Fruit fly (Drosophila melanogaster) whole organism, adult: ENCODE results near the gene Dhfr.

Source experiments
- CG11617 ChIP-seq: fragments of 200-800 bp; sonication (Bioruptor generic); optimal IDR thresholded peaks from 2 replicates; lab custom pipeline; 2017; ENCODE audit warnings: mild to moderate bottlenecking, missing biosample characterization, missing genetic modification reagents, missing genetic modification characterization
- CG12768 ChIP-seq: fragments of 200-800 bp; sonication (Bioruptor generic); optimal IDR thresholded peaks from 2 replicates; lab custom pipeline; 2017; ENCODE audit warnings: missing biosample characterization, missing genetic modification characterization, mild to moderate bottlenecking, moderate library complexity, missing genetic modification reagents
- CG14711 ChIP-seq: fragments of 200-800 bp; sonication (Bioruptor generic); optimal IDR thresholded peaks from 2 replicates; lab custom pipeline; 2018; ENCODE audit warnings: missing biosample characterization, mild to moderate bottlenecking, missing genetic modification characterization, moderate library complexity
- CG1620 ChIP-seq: fragments of 200-800 bp; sonication (Bioruptor generic); optimal IDR thresholded peaks from 2 replicates; lab custom pipeline; 2016; ENCODE audit warnings: missing biosample characterization, missing genetic modification characterization
- CG33017 ChIP-seq: fragments of 200-800 bp; sonication (Bioruptor generic); optimal IDR thresholded peaks from 2 replicates; lab custom pipeline; 2018; ENCODE audit warnings: missing biosample characterization, mild to moderate bottlenecking, missing genetic modification characterization, moderate library complexity
- CG5204 ChIP-seq: fragments of 200-800 bp; sonication (Bioruptor generic); optimal IDR thresholded peaks from 2 replicates; lab custom pipeline; 2016; ENCODE audit warnings: missing biosample characterization, missing genetic modification characterization
- CG7045 ChIP-seq: fragments of 200-800 bp; sonication (Bioruptor generic); optimal IDR thresholded peaks from 2 replicates; lab custom pipeline; 2017; ENCODE audit warnings: missing biosample characterization, mild to moderate bottlenecking, missing genetic modification characterization
- CG7101 ChIP-seq: fragments of 200-800 bp; sonication (Bioruptor generic); optimal IDR thresholded peaks from 2 replicates; lab custom pipeline; 2018; ENCODE audit warnings: missing biosample characterization, mild to moderate bottlenecking, missing genetic modification characterization, moderate library complexity
- Clk ChIP-seq: fragments of 200-800 bp; sonication (Bioruptor generic); optimal IDR thresholded peaks from 2 replicates; lab custom pipeline; 2017; ENCODE audit warnings: missing biosample characterization, missing genetic modification characterization
- Crg-1 ChIP-seq: fragments of 200-800 bp; sonication (Bioruptor generic); optimal IDR thresholded peaks from 2 replicates; lab custom pipeline; 2016; ENCODE audit warnings: missing biosample characterization, missing genetic modification characterization
- Hr96 ChIP-seq: fragments of 200-800 bp; sonication (Bioruptor generic); optimal IDR thresholded peaks from 2 replicates; lab custom pipeline; 2016; ENCODE audit warnings: missing biosample characterization, missing genetic modification characterization
- Mnt ChIP-seq: fragments of 200-800 bp; sonication (Bioruptor generic); optimal IDR thresholded peaks from 2 replicates; lab custom pipeline; 2016; ENCODE audit warnings: missing biosample characterization, mild to moderate bottlenecking, missing genetic modification characterization
- bab1 ChIP-seq: fragments of 200-800 bp; sonication (Bioruptor generic); optimal IDR thresholded peaks from 3 replicates; lab custom pipeline; 2019; ENCODE audit warnings: missing biosample characterization, mild to moderate bottlenecking, missing genetic modification characterization, moderate library complexity
- cic ChIP-seq: fragments of 200-800 bp; sonication (Bioruptor generic); optimal IDR thresholded peaks from 2 replicates; lab custom pipeline; 2017; ENCODE audit warnings: missing biosample characterization, mild to moderate bottlenecking, missing genetic modification characterization, moderate library complexity
- cnc ChIP-seq, 2 experiments: fragments of >200 bp; optimal IDR thresholded peaks; 2 replicates each; lab custom pipeline; 2017
- kay ChIP-seq: fragments of 200-800 bp; sonication (Bioruptor generic); peaks from one replicate; lab custom pipeline; 2016; ENCODE audit warnings: missing biosample characterization, missing genetic modification characterization, borderline replicate concordance
- ovo ChIP-seq: fragments of 200-800 bp; sonication (Bioruptor generic); optimal IDR thresholded peaks from 2 replicates; lab custom pipeline; 2016; ENCODE audit warnings: missing biosample characterization, missing genetic modification characterization
- pad ChIP-seq: fragments of 200-800 bp; sonication (Bioruptor generic); optimal IDR thresholded peaks from 3 replicates; lab custom pipeline; 2017; ENCODE audit warnings: missing biosample characterization, missing genetic modification characterization, mild to moderate bottlenecking, moderate library complexity, missing genetic modification reagents
- tj ChIP-seq: fragments of 200-800 bp; sonication (Bioruptor generic); optimal IDR thresholded peaks from 3 replicates; lab custom pipeline; 2017; ENCODE audit warnings: missing biosample characterization, mild to moderate bottlenecking, missing genetic modification characterization, moderate library complexity
- toe ChIP-seq: fragments of 200-800 bp; sonication (Bioruptor generic); optimal IDR thresholded peaks from 2 replicates; lab custom pipeline; 2016; ENCODE audit warnings: missing biosample characterization, missing genetic modification characterization

Dhfr gene

DNA sequence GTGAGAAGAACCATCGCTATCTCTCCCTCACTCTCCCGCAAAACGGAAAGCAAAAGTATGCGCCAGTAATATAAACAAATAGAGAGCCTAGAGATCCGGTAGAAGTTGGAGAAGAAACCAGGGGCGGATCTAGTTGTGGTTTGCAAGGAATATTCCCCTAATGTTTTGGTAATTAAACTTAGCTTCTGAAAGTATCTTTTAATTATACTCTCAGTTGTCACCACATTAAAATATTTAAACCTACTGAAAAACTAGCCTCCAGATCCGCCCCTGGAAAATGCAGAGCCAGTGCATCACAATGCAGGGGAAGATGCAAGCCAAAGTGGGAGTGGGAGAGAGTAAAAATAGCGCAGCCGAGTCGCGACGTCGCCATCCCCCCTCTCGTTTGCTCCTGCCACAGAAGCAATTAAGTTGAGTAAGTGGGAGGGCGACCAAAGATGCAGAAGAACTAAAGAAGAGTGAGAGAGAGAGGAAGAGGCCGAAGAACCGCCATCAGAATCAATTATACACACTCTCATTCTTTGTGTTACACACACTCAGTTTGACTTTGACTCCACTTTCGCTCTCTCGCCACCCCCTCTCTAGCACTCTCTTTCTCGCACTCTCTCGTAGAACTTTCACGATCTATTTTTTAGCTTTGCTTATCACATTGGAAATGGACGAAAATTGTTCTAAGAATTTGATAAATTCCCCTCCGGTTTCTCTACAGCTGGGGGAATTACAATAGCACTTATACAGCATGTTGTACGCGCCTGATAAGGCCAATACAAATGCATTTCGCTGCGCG, 31.6 kb upstream of the Dhfr start:
- TF ChIP-seq CG33017 (tag; lab: Kevin White, UChicago) (peak; percentile 96), Mnt (GFP tag; lab: Kevin White, UChicago) (peak; percentile 74), CG14711 (tag; lab: Kevin White, UChicago) (peak; percentile 93), toe (peak; percentile 90), CG11617 (GFP tag; lab: Kevin White, UChicago) (peak; percentile 83), ovo (GFP tag; lab: Kevin White, UChicago) (peak; percentile 41), Clk (GFP tag; lab: Kevin White, UChicago) (peak; percentile 91), CG12768 (GFP tag; lab: Kevin White, UChicago) (peak; percentile 90), CG7045 (GFP tag; lab: Kevin White, UChicago) (peak; percentile 92), tj (GFP tag; lab: Kevin White, UChicago) (no peak), pad (GFP tag; lab: Kevin White, UChicago) (peak; percentile 98), CG1620 (GFP tag; lab: Kevin White, UChicago) (peak; percentile 92), CG7101 (tag; lab: Kevin White, UChicago) (peak; percentile 97), Crg-1 (GFP tag; lab: Kevin White, UChicago) (peak; percentile 86), CG5204 (GFP tag; lab: Kevin White, UChicago) (peak; percentile 92), cnc (optimal IDR thresholded peaks at IDR 0.05; lab: Kevin White, UChicago) (no peak), kay (GFP tag; lab: Kevin White, UChicago) (peak; percentile 95), bab1 (GFP tag; lab: Kevin White, UChicago) (peak; percentile 94), cic (GFP tag; lab: Kevin White, UChicago) (peak; percentile 66), Hr96 (GFP tag; lab: Kevin White, UChicago) (peak; percentile 88)

DNA sequence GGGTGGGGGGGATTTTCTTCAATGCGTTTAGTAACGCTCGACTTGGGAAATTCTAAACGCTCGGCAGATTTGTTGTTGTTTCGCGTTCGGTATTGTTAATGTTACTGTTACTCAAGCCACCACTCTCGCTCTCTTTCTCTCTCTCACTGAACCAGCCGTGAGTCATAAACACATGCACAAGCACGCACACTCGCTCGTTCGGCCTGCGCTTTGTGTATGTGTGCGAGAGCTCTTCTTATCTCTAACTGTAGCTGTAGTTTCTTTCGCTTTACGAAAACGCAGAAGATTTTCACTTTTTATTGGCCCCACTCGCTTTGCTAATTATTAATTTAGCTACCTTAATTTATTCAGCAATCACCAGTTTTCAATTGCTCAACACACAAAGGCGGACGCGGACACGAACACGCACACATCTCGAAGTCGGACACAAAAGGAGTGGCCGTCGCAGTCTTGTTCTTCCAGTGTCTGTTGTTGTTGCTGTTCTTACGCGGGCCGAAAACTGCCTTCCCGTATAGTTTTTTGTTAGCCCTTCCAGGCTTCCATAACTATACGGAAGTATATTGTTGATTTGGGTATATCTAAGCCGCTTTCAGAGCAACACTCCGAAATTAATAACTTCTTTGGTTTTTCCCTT, 27.9 kb upstream of the Dhfr start:
- no peak for TF ChIP-seq cnc (optimal IDR thresholded peaks at IDR 0.05; lab: Kevin White, UChicago)
- peak; percentile 41 for TF ChIP-seq cic (GFP tag; lab: Kevin White, UChicago)
- TF ChIP-seq ovo (GFP tag; lab: Kevin White, UChicago), result peak; percentile 47
- peak; percentile 32 for TF ChIP-seq Mnt (GFP tag; lab: Kevin White, UChicago)
- TF ChIP-seq tj (GFP tag; lab: Kevin White, UChicago), result no peak
- no peak for TF ChIP-seq Hr96 (GFP tag; lab: Kevin White, UChicago)
- TF ChIP-seq CG5204 (GFP tag; lab: Kevin White, UChicago), result no peak
- TF ChIP-seq bab1 (GFP tag; lab: Kevin White, UChicago), result no peak
- TF ChIP-seq CG12768 (GFP tag; lab: Kevin White, UChicago), result peak; percentile 4
- no peak for TF ChIP-seq CG11617 (GFP tag; lab: Kevin White, UChicago)
- TF ChIP-seq CG14711 (tag; lab: Kevin White, UChicago), result no peak
- TF ChIP-seq Clk (GFP tag; lab: Kevin White, UChicago), result no peak
- TF ChIP-seq kay (GFP tag; lab: Kevin White, UChicago), result peak; percentile 99
- peak; percentile 52 for TF ChIP-seq pad (GFP tag; lab: Kevin White, UChicago)
- no peak for TF ChIP-seq CG7101 (tag; lab: Kevin White, UChicago)
- no peak for TF ChIP-seq toe
- TF ChIP-seq Crg-1 (GFP tag; lab: Kevin White, UChicago), result no peak
- TF ChIP-seq CG7045 (GFP tag; lab: Kevin White, UChicago), result no peak
- no peak for TF ChIP-seq CG1620 (GFP tag; lab: Kevin White, UChicago)
- no peak for TF ChIP-seq CG33017 (tag; lab: Kevin White, UChicago)

DNA sequence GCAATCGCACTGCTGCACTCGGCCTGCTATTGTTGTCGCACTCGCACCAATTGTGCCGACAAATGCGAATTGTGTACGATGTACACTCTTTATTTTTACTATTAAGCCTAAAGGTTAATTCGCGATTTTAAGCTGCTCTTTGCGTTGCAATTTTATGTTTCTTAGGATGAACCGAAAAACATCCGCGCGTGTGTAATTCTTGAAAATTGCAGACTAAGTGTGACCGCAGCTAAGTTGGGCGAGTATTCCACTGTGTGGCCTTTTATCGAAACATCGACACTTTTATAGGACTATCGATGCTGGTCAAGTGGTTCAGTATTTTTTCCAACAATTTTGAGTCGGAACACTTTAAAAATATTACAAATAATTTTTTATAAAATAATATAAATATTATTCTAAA, 27.4 kb upstream of the Dhfr start, which contains the start of gene Pak3:
Pak3 (minus strand) TSS at position 225 of the 400 bp plus-strand sequence.
- peak; percentile 9 for TF ChIP-seq CG1620 (GFP tag; lab: Kevin White, UChicago)
- peak; percentile 18 for TF ChIP-seq CG14711 (tag; lab: Kevin White, UChicago)
- no peak for TF ChIP-seq Crg-1 (GFP tag; lab: Kevin White, UChicago)
- TF ChIP-seq pad (GFP tag; lab: Kevin White, UChicago), result no peak
- no peak for TF ChIP-seq CG12768 (GFP tag; lab: Kevin White, UChicago)
- no peak for TF ChIP-seq Mnt (GFP tag; lab: Kevin White, UChicago)
- TF ChIP-seq bab1 (GFP tag; lab: Kevin White, UChicago), result peak; percentile 66
- TF ChIP-seq toe, result no peak
- no peak for TF ChIP-seq cnc (optimal IDR thresholded peaks at IDR 0.05; lab: Kevin White, UChicago)
- no peak for TF ChIP-seq CG11617 (GFP tag; lab: Kevin White, UChicago)
- peak; percentile 9 for TF ChIP-seq CG33017 (tag; lab: Kevin White, UChicago)
- no peak for TF ChIP-seq CG5204 (GFP tag; lab: Kevin White, UChicago)
- TF ChIP-seq CG7045 (GFP tag; lab: Kevin White, UChicago), result no peak
- no peak for TF ChIP-seq Hr96 (GFP tag; lab: Kevin White, UChicago)
- TF ChIP-seq cic (GFP tag; lab: Kevin White, UChicago), result no peak
- peak; percentile 44 for TF ChIP-seq kay (GFP tag; lab: Kevin White, UChicago)
- TF ChIP-seq CG7101 (tag; lab: Kevin White, UChicago), result peak; percentile 22

DNA sequence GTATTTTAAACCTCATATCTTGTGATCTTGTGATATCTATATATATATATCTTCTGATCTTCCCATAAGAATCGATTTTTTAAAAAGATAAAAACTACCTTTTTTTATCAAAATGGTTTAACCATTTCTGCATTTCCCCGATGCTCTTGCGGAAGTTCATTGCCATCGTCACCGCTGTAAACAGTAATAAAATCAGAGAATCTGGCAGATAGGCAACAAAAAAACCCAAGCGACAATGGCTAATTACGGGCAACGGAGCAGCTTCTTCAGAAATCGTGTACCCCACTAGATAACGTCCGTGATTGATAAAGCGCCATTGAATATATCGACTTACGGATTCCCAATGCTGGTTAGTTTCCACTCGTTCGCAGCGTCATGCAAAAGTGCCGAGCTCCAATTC, 26.8 kb upstream of the Dhfr start, which contains the start of gene CG10405:
CG10405 (plus strand) TSS at position 301 of the 400 bp plus-strand sequence.
- TF ChIP-seq cnc (optimal IDR thresholded peaks at IDR 0.05; lab: Kevin White, UChicago) (no peak), CG14711 (tag; lab: Kevin White, UChicago) (no peak), pad (GFP tag; lab: Kevin White, UChicago) (no peak), Mnt (GFP tag; lab: Kevin White, UChicago) (no peak), CG5204 (GFP tag; lab: Kevin White, UChicago) (no peak), toe (no peak), CG7045 (GFP tag; lab: Kevin White, UChicago) (no peak), CG12768 (GFP tag; lab: Kevin White, UChicago) (no peak), CG33017 (tag; lab: Kevin White, UChicago) (no peak), Hr96 (GFP tag; lab: Kevin White, UChicago) (no peak)
